Fruit fly (Drosophila melanogaster) whole organism, embryonic: Measurements from ENCODE around the gene MtnC.

Experiments used
- BtbVII ChIP-seq: fragments of 200-800 bp; sonication (Bioruptor generic); optimal IDR thresholded peaks from 3 replicates; lab custom pipeline; 2017; ENCODE audit warnings: missing biosample characterization, mild to moderate bottlenecking, missing genetic modification characterization
- CG10565 ChIP-seq: fragments of 200-800 bp; sonication (Bioruptor generic); optimal IDR thresholded peaks from 3 replicates; lab custom pipeline; 2016; ENCODE audit warnings: missing biosample characterization, mild to moderate bottlenecking, missing genetic modification characterization
- CG11247 ChIP-seq: fragments of 200-800 bp; sonication (Bioruptor generic); IDR thresholded peaks from 2 replicates; pipeline ENCODE4 v1.3.6; 2022; ENCODE audit warnings: missing biosample characterization, missing genetic modification characterization
- CG13894 ChIP-seq: fragments of 200-800 bp; sonication (Bioruptor generic); optimal IDR thresholded peaks from 3 replicates; lab custom pipeline; 2018; ENCODE audit warnings: missing biosample characterization, mild to moderate bottlenecking, missing genetic modification characterization, moderate library complexity
- CG14014 ChIP-seq: fragments of 200-800 bp; sonication (Bioruptor generic); IDR thresholded peaks from 2 replicates; pipeline ENCODE4 v1.3.6; 2022; ENCODE audit warnings: missing biosample characterization, missing genetic modification characterization
- CG14050 ChIP-seq: fragments of 200-800 bp; sonication (Bioruptor generic); IDR thresholded peaks from 3 replicates; pipeline ENCODE4 v1.3.6; 2022; ENCODE audit warnings: missing biosample characterization, missing genetic modification characterization
- CG14860 ChIP-seq: fragments of 200-800 bp; sonication (Bioruptor generic); IDR thresholded peaks from 3 replicates; pipeline ENCODE4 v1.3.6; 2022; ENCODE audit warnings: missing biosample characterization, missing genetic modification characterization; ENCODE audit not compliant: partially characterized antibody
- CG15073 ChIP-seq: fragments of 200-800 bp; sonication (Bioruptor generic); optimal IDR thresholded peaks from 2 replicates; lab custom pipeline; 2016; ENCODE audit warnings: missing biosample characterization, missing genetic modification characterization
- CG15269 ChIP-seq: fragments of 200-800 bp; sonication (Bioruptor generic); optimal IDR thresholded peaks from 2 replicates; lab custom pipeline; 2018; ENCODE audit warnings: missing biosample characterization, mild to moderate bottlenecking, missing genetic modification characterization, moderate library complexity
- CG16779 ChIP-seq: fragments of 200-800 bp; sonication (Bioruptor generic); IDR thresholded peaks from 2 replicates; pipeline ENCODE4 v1.3.6; 2022; ENCODE audit warnings: missing biosample characterization, missing genetic modification characterization
- CG16815 ChIP-seq: fragments of 200-800 bp; sonication (Bioruptor generic); optimal IDR thresholded peaks from 3 replicates; lab custom pipeline; 2017; ENCODE audit warnings: missing biosample characterization, mild to moderate bottlenecking, missing genetic modification characterization
- CG2712 ChIP-seq: fragments of 200-800 bp; optimal IDR thresholded peaks from 3 replicates; lab custom pipeline; 2019; ENCODE audit warnings: missing biosample characterization, mild to moderate bottlenecking, missing genetic modification characterization, moderate library complexity
- CG34422 ChIP-seq: fragments of 200-800 bp; sonication (Bioruptor generic); IDR thresholded peaks from 3 replicates; pipeline ENCODE4 v1.3.6; 2022; ENCODE audit warnings: missing biosample characterization, missing genetic modification characterization
- CG3995 ChIP-seq: fragments of 200-800 bp; sonication (Bioruptor generic); optimal IDR thresholded peaks from 3 replicates; lab custom pipeline; 2016; ENCODE audit warnings: missing biosample characterization, missing genetic modification characterization
- CG4282 ChIP-seq: fragments of 200-800 bp; sonication (Bioruptor generic); optimal IDR thresholded peaks from 2 replicates; lab custom pipeline; 2016; ENCODE audit warnings: missing biosample characterization, missing genetic modification characterization
- CG6254 ChIP-seq: fragments of 200-800 bp; sonication (Bioruptor generic); optimal IDR thresholded peaks from 3 replicates; lab custom pipeline; 2017; ENCODE audit warnings: mild to moderate bottlenecking, missing biosample characterization, missing genetic modification reagents, missing genetic modification characterization
- CG6689 ChIP-seq: fragments of 200-800 bp; sonication (Bioruptor generic); IDR thresholded peaks from 2 replicates; pipeline ENCODE4 v1.3.6; 2022; ENCODE audit warnings: missing biosample characterization, missing genetic modification characterization
- CG7271 ChIP-seq: fragments of 200-800 bp; sonication (Bioruptor generic); optimal IDR thresholded peaks from 2 replicates; lab custom pipeline; 2018; ENCODE audit warnings: missing biosample characterization, mild to moderate bottlenecking, missing genetic modification characterization, moderate library complexity
- CTCF ChIP-seq: fragments of 200-800 bp; sonication (Bioruptor generic); optimal IDR thresholded peaks from 2 replicates; lab custom pipeline; 2017; ENCODE audit warnings: missing biosample characterization, mild to moderate bottlenecking, missing genetic modification characterization, moderate library complexity
- Camta ChIP-seq: fragments of 200-800 bp; sonication (Bioruptor generic); optimal IDR thresholded peaks from 2 replicates; lab custom pipeline; 2016; ENCODE audit warnings: missing biosample characterization, missing genetic modification characterization
- Deaf1 ChIP-seq: fragments of 200-800 bp; optimal IDR thresholded peaks from 3 replicates; lab custom pipeline; 2019; ENCODE audit warnings: missing biosample characterization, mild to moderate bottlenecking, missing genetic modification characterization, moderate library complexity
- Elba2 ChIP-seq: fragments of 200-800 bp; sonication (Bioruptor generic); optimal IDR thresholded peaks from 3 replicates; lab custom pipeline; 2016; ENCODE audit warnings: missing biosample characterization, missing genetic modification characterization
- HHEX ChIP-seq: fragments of 200-800 bp; sonication (Bioruptor generic); optimal IDR thresholded peaks from 3 replicates; lab custom pipeline; 2017; ENCODE audit warnings: missing biosample characterization, mild to moderate bottlenecking, missing genetic modification characterization, missing genetic modification reagents
- HLH3B ChIP-seq: fragments of 200-800 bp; sonication (Bioruptor generic); IDR thresholded peaks from 2 replicates; pipeline ENCODE4 v1.3.6; 2022; ENCODE audit warnings: missing biosample characterization, missing genetic modification characterization
- Kr ChIP-seq: fragments of 200-800 bp; sonication (Bioruptor generic); optimal IDR thresholded peaks from 2 replicates; lab custom pipeline; 2017; ENCODE audit warnings: missing biosample characterization, mild to moderate bottlenecking, missing genetic modification characterization
- MBD-R2 ChIP-seq: fragments of 200-800 bp; sonication (Bioruptor generic); IDR thresholded peaks from 2 replicates; pipeline ENCODE4 v1.3.6; 2022; ENCODE audit warnings: missing biosample characterization, missing genetic modification characterization
- MTF-1 ChIP-seq: fragments of 200-800 bp; sonication (Bioruptor generic); optimal IDR thresholded peaks from 2 replicates; lab custom pipeline; 2018; ENCODE audit warnings: missing biosample characterization, mild to moderate bottlenecking, missing genetic modification characterization, borderline replicate concordance
- Nf-YC ChIP-seq: fragments of 200-800 bp; optimal IDR thresholded peaks from 3 replicates; lab custom pipeline; 2019; ENCODE audit warnings: missing biosample characterization, mild to moderate bottlenecking, missing genetic modification characterization, moderate library complexity
- Rx ChIP-seq: fragments of 200-800 bp; sonication (Bioruptor generic); IDR thresholded peaks from 2 replicates; pipeline ENCODE4 v1.3.6; 2022; ENCODE audit warnings: missing biosample characterization, missing genetic modification characterization
- Sox100B ChIP-seq: fragments of 200-800 bp; sonication (Bioruptor generic); optimal IDR thresholded peaks from 3 replicates; lab custom pipeline; 2018; ENCODE audit warnings: missing biosample characterization, mild to moderate bottlenecking, missing genetic modification characterization
- Tbp ChIP-seq: fragments of >200 bp; optimal IDR thresholded peaks from 2 replicates; lab custom pipeline; 2018; ENCODE audit warnings: missing biosample characterization, missing genetic modification characterization
- ash1 ChIP-seq: fragments of 200-800 bp; sonication (Bioruptor generic); optimal IDR thresholded peaks from 2 replicates; lab custom pipeline; 2018; ENCODE audit warnings: missing biosample characterization, mild to moderate bottlenecking, missing genetic modification characterization
- caup ChIP-seq: fragments of 200-800 bp; sonication (Bioruptor generic); optimal IDR thresholded peaks from 3 replicates; lab custom pipeline; 2017; ENCODE audit warnings: missing biosample characterization, mild to moderate bottlenecking, missing genetic modification characterization, moderate library complexity; ENCODE audit not compliant: severe bottlenecking
- cg ChIP-seq: fragments of 200-800 bp; sonication (Bioruptor generic); optimal IDR thresholded peaks from 3 replicates; lab custom pipeline; 2019; ENCODE audit warnings: missing biosample characterization, mild to moderate bottlenecking, missing genetic modification characterization, moderate library complexity
- chinmo ChIP-seq: fragments of 200-800 bp; sonication (Bioruptor generic); IDR thresholded peaks from 4 replicates; pipeline ENCODE4 v1.3.6; 2022; ENCODE audit warnings: missing biosample characterization, missing genetic modification characterization; ENCODE audit not compliant: partially characterized antibody
- crc ChIP-seq: fragments of 200-800 bp; sonication (Bioruptor generic); optimal IDR thresholded peaks from 2 replicates; lab custom pipeline; 2016; ENCODE audit warnings: missing biosample characterization, missing genetic modification characterization
- eve ChIP-seq, 2 experiments: fragments of >200 bp; optimal IDR thresholded peaks; 2 replicates each; lab custom pipeline; 2017; ENCODE audit warnings: missing biosample characterization in 2 of 2, missing genetic modification characterization in 2 of 2
- fd102C ChIP-seq: fragments of 200-800 bp; sonication (Bioruptor generic); optimal IDR thresholded peaks from 2 replicates; lab custom pipeline; 2018; ENCODE audit warnings: missing biosample characterization, mild to moderate bottlenecking, missing genetic modification characterization, moderate library complexity
- ftz-f1 ChIP-seq: fragments of 200-800 bp; sonication (Bioruptor generic); optimal IDR thresholded peaks from 2 replicates; lab custom pipeline; 2016; ENCODE audit warnings: missing biosample characterization, missing genetic modification characterization
- fu2 ChIP-seq: fragments of 200-800 bp; sonication (Bioruptor generic); optimal IDR thresholded peaks from 2 replicates; lab custom pipeline; 2016; ENCODE audit warnings: missing biosample characterization, missing genetic modification characterization
- ken ChIP-seq: fragments of 200-800 bp; sonication (Bioruptor generic); IDR thresholded peaks from 3 replicates; pipeline ENCODE4 v1.3.6; 2022; ENCODE audit warnings: missing biosample characterization, missing genetic modification characterization
- lab ChIP-seq: fragments of 200-800 bp; sonication (Bioruptor generic); optimal IDR thresholded peaks from 3 replicates; lab custom pipeline; 2017; ENCODE audit warnings: missing biosample characterization, missing genetic modification characterization, mild to moderate bottlenecking, moderate library complexity, missing genetic modification reagents
- lbe ChIP-seq: fragments of 200-800 bp; sonication (Bioruptor generic); optimal IDR thresholded peaks from 2 replicates; lab custom pipeline; 2016; ENCODE audit warnings: missing biosample characterization, mild to moderate bottlenecking, missing genetic modification characterization
- mirr ChIP-seq: fragments of 200-800 bp; sonication (Bioruptor generic); optimal IDR thresholded peaks from 3 replicates; lab custom pipeline; 2018; ENCODE audit warnings: missing biosample characterization, mild to moderate bottlenecking, missing genetic modification characterization
- nerfin-1 ChIP-seq: fragments of 200-800 bp; sonication (Bioruptor generic); optimal IDR thresholded peaks from 3 replicates; lab custom pipeline; 2019; ENCODE audit warnings: missing biosample characterization, mild to moderate bottlenecking, missing genetic modification characterization, moderate library complexity
- nom ChIP-seq: fragments of 200-800 bp; sonication (Bioruptor generic); optimal IDR thresholded peaks from 2 replicates; lab custom pipeline; 2017; ENCODE audit warnings: missing biosample characterization, missing genetic modification characterization, mild to moderate bottlenecking, moderate library complexity, missing genetic modification reagents
- slou ChIP-seq: fragments of 200-800 bp; sonication (Bioruptor generic); optimal IDR thresholded peaks from 3 replicates; lab custom pipeline; 2016; ENCODE audit warnings: missing biosample characterization, missing genetic modification characterization
- sqz ChIP-seq: fragments of 200-800 bp; sonication (Bioruptor generic); optimal IDR thresholded peaks from 3 replicates; lab custom pipeline; 2018; ENCODE audit warnings: missing biosample characterization, mild to moderate bottlenecking, missing genetic modification characterization
- stc ChIP-seq: fragments of 200-800 bp; sonication (Bioruptor generic); IDR thresholded peaks from 2 replicates; pipeline ENCODE4 v1.3.6; 2022; ENCODE audit warnings: missing biosample characterization, missing genetic modification characterization
- trem ChIP-seq: fragments of 200-800 bp; optimal IDR thresholded peaks from 3 replicates; lab custom pipeline; 2019; ENCODE audit warnings: missing biosample characterization, mild to moderate bottlenecking, missing genetic modification characterization, moderate library complexity
- wek ChIP-seq: fragments of 200-800 bp; sonication (Bioruptor generic); optimal IDR thresholded peaks from 3 replicates; lab custom pipeline; 2018; ENCODE audit warnings: missing biosample characterization, mild to moderate bottlenecking, missing genetic modification characterization, moderate library complexity
- wor ChIP-seq: fragments of 200-800 bp; sonication (Bioruptor generic); IDR thresholded peaks from 2 replicates; pipeline ENCODE4 v1.3.6; 2022; ENCODE audit warnings: missing biosample characterization, missing genetic modification characterization

The MtnC gene

dm6 chr3R:20312838-20313237 lies 47.3 kb upstream of the MtnC start (continued):
- TF ChIP-seq HHEX (GFP tag; lab: Kevin White, UChicago) (peak; percentile 20), Sox100B (GFP tag; lab: Kevin White, UChicago) (peak; percentile 37), CG6254 (no peak), MTF-1 (GFP tag; lab: Kevin White, UChicago) (no peak), CG3995 (GFP tag; lab: Kevin White, UChicago) (no peak), mirr (no peak), Deaf1 (tag; lab: Kevin White, UChicago) (peak; percentile 14), crc (GFP tag; lab: Kevin White, UChicago) (no peak), chinmo (GFP tag; lab: Robert Waterston, UW) (no peak), CG16779 (no peak), fd102C (no peak), Rx (GFP tag; lab: Robert Waterston, UW) (no peak), sqz (GFP tag; lab: Kevin White, UChicago) (no peak), CG7271 (tag; lab: Kevin White, UChicago) (no peak), ken (GFP tag; lab: Robert Waterston, UW) (no peak), wek (GFP tag; lab: Kevin White, UChicago) (no peak), cg (GFP tag; lab: Kevin White, UChicago) (no peak), CG15073 (GFP tag; lab: Kevin White, UChicago) (no peak), eve (GFP tag; optimal IDR thresholded peaks at IDR 0.05; lab: Kevin White, UChicago) (no peak), CG34422 (GFP tag; lab: Robert Waterston, UW) (no peak), trem (tag; lab: Kevin White, UChicago) (no peak), lab (GFP tag; lab: Kevin White, UChicago) (peak; percentile 80), Tbp (GFP tag; lab: Kevin White, UChicago) (no peak), lbe (GFP tag; lab: Kevin White, UChicago) (peak; percentile 65), Kr (GFP tag; lab: Kevin White, UChicago) (no peak), CG11247 (GFP tag; lab: Robert Waterston, UW) (no peak), fu2 (GFP tag; lab: Kevin White, UChicago) (no peak), ftz-f1 (GFP tag; lab: Kevin White, UChicago) (no peak), CG13894 (tag; lab: Kevin White, UChicago) (no peak), MBD-R2 (GFP tag; lab: Robert Waterston, UW) (no peak; the same call in 1 of the 2 replicates), CTCF (peak; percentile 16), Nf-YC (tag; lab: Kevin White, UChicago) (peak; percentile 4), CG14050 (GFP tag; lab: Robert Waterston, UW) (0 out of 3 replicates have a peak, but pooled peaks have one; percentile 16), nerfin-1 (tag; lab: Kevin White, UChicago) (no peak), CG6689 (peak; percentile 20; the same call in 1 of the 2 replicates), CG14014 (GFP tag; lab: Robert Waterston, UW) (peak; percentile 5; the same call in 1 of the 2 replicates), ash1 (no peak), CG10565 (GFP tag; lab: Kevin White, UChicago) (no peak), BtbVII (GFP tag; lab: Kevin White, UChicago) (peak; percentile 21), stc (GFP tag; lab: Robert Waterston, UW) (peak; percentile 40; the same call in 1 of the 2 replicates), wor (GFP tag; lab: Robert Waterston, UW) (no peak), slou (GFP tag; lab: Kevin White, UChicago) (no peak), CG15269 (tag; lab: Kevin White, UChicago) (no peak), HLH3B (GFP tag; lab: Robert Waterston, UW) (no peak), CG14860 (GFP tag; lab: Robert Waterston, UW) (no peak), CG2712 (tag; lab: Kevin White, UChicago) (peak; percentile 57), caup (peak; percentile 66), CG16815 (GFP tag; lab: Kevin White, UChicago) (no peak), nom (GFP tag; lab: Kevin White, UChicago) (no peak), Camta (GFP tag; lab: Kevin White, UChicago) (no peak), Elba2 (GFP tag; lab: Kevin White, UChicago) (no peak), CG4282 (GFP tag; lab: Kevin White, UChicago) (no peak)
